Worm (Caenorhabditis elegans): ENCODE data around the gene col-125.

DNA sequence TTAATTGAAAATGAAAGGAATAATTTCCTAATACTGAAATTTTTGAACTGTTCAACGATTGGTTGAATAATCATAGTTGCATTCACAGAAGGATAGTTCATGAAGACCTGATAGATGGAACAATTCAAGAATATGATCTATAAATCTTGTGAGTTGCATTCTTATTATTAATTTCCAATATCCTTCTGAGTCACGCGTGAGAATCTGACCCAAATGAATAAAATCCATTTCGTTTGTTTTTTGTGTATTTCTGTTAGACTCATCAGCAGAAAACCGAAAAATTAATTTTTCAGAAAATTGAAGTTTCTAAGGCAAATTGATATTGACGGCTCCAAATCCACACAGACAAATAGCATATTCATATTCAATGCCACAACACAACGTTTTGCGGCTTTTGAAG is 35.9 kb upstream of the col-125 start, which contains the start of gene fbxb-79:
- no peak for TF ChIP-seq ztf-25 (GFP tag; IDR thresholded peaks at IDR 0.05)
- TF ChIP-seq rpc-1 (optimal IDR thresholded peaks at IDR 0.05) = no peak
- TF ChIP-seq rpc-1 (tag; optimal IDR thresholded peaks at IDR 0.05) = no peak

Measured in whole organism, young adult.